Worm (Caenorhabditis elegans): ENCODE data around the gene ugt-18.

ce11 chrV:12819792-12820453, at the start of gene ugt-18, which contains the start of gene ZC443.4:
- TF ChIP-seq pha-4 (tag; optimal IDR thresholded peaks at IDR 0.05) (no peak), hlh-30 (tag; optimal IDR thresholded peaks at IDR 0.05; ENCODE audit: insufficient read depth) (no peak), elt-2 (tag; optimal IDR thresholded peaks at IDR 0.05) (no peak), tbx-7 (tag; optimal IDR thresholded peaks at IDR 0.05) (no peak), pqm-1 (tag; optimal IDR thresholded peaks at IDR 0.05) (no peak)

Data from whole organism, late embryonic.